Worm (Caenorhabditis elegans) whole organism, young adult: ENCODE data around the gene srbc-51.

Experiments
- F10E7.11 ChIP-seq: sonication (generic microtip); optimal IDR thresholded peaks from 2 replicates; lab custom pipeline; 2017; ENCODE audit warnings: mild to moderate bottlenecking, missing genetic modification characterization, moderate library complexity, missing compliant biosample characterization
- ama-1 ChIP-seq, 3 experiments: fragments of 150-350 bp in 1 of 3; sonication (generic microtip) in 2 of 3; optimal IDR thresholded peaks; 2 replicates each; lab custom pipeline; 2014 to 2018; ENCODE audit warnings: missing biosample characterization in 2 of 3, missing genetic modification characterization in 2 of 3, missing genetic modification reagents in 2 of 3
- dpl-1 ChIP-seq: fragments of 150-350 bp; optimal IDR thresholded peaks from 2 replicates; lab custom pipeline; 2014; ENCODE audit warnings: missing biosample characterization, missing genetic modification reagents, missing genetic modification characterization
- gei-17 ChIP-seq: fragments of 200-800 bp; sonication (Bioruptor generic); optimal IDR thresholded peaks from 2 replicates; lab custom pipeline; 2018; ENCODE audit warnings: mild to moderate bottlenecking, missing genetic modification characterization, missing compliant biosample characterization
- madf-3 ChIP-seq: fragments of 200-800 bp; sonication (Bioruptor generic); IDR thresholded peaks from 2 replicates; pipeline ENCODE4 v1.3.6; 2022; ENCODE audit warnings: missing genetic modification reagents, missing genetic modification characterization, missing compliant biosample characterization
- mxl-1 ChIP-seq: sonication (generic microtip); optimal IDR thresholded peaks from 2 replicates; lab custom pipeline; 2016; ENCODE audit warnings: missing genetic modification characterization, missing compliant biosample characterization
- pha-4 ChIP-seq: fragments of 150-350 bp; sonication (generic microtip); optimal IDR thresholded peaks from 2 replicates; lab custom pipeline; 2014; ENCODE audit warnings: missing biosample characterization, missing genetic modification reagents, missing genetic modification characterization
- sdz-38 ChIP-seq: sonication (generic microtip); optimal IDR thresholded peaks from 2 replicates; lab custom pipeline; 2016; ENCODE audit warnings: missing genotype, missing genetic modification characterization, missing compliant biosample characterization
- unc-130 ChIP-seq: sonication (generic microtip); optimal IDR thresholded peaks from 2 replicates; lab custom pipeline; 2016; ENCODE audit warnings: missing genetic modification reagents, missing genetic modification characterization, missing compliant biosample characterization
- zfh-2 ChIP-seq: fragments of 200-800 bp; sonication (Bioruptor generic); conservative IDR thresholded peaks from 2 replicates; pipeline ENCODE4 v1.3.6; 2022; ENCODE audit warnings: missing genetic modification reagents, missing genetic modification characterization, missing compliant biosample characterization
- ztf-26 ChIP-seq: sonication (generic microtip); optimal IDR thresholded peaks from 2 replicates; lab custom pipeline; 2017; ENCODE audit warnings: missing genetic modification characterization, missing compliant biosample characterization

ce11 chrV:15815962-15816432 lies 10.2 kb upstream of the srbc-51 start, which contains the start of the genes fbxa-69 and F54B8.4:
- TF ChIP-seq mxl-1: no peak
- no peak for TF ChIP-seq unc-130
- no peak for TF ChIP-seq madf-3 (GFP tag; lab: Robert Waterston, UW)
- no peak for TF ChIP-seq dpl-1 (GFP tag; lab: Kevin White, UChicago)
- TF ChIP-seq F10E7.11: no peak
- TF ChIP-seq gei-17: no peak
- TF ChIP-seq ama-1 (optimal IDR thresholded peaks at IDR 0.05; lab: Kevin White, UChicago): no peak
- TF ChIP-seq ama-1 (GFP tag; optimal IDR thresholded peaks at IDR 0.05; lab: Kevin White, UChicago): no peak
- no peak for TF ChIP-seq ztf-26 (tag; lab: Kevin White, UChicago)
- TF ChIP-seq pha-4 (tag; lab: Kevin White, UChicago): no peak
- TF ChIP-seq zfh-2 (GFP tag; lab: Robert Waterston, UW): no peak
- no peak for TF ChIP-seq sdz-38 (tag; lab: Kevin White, UChicago)
